Worm (Caenorhabditis elegans): Measurements from ENCODE around the gene soc-2.
A peak's percentile ranks its signal among the peaks of the same experiment; 100 is the strongest.

Gene soc-2

ce11 chrIV:5086961-5087326, 65.3 kb downstream of the soc-2 start:
- TF ChIP-seq lin-35 (GFP tag; optimal IDR thresholded peaks at IDR 0.05), result no peak
- peak; percentile 41 for TF ChIP-seq atf-7 (tag; optimal IDR thresholded peaks at IDR 0.05)
- 0 out of 2 replicates have a peak, but pooled peaks have one; percentile 15 for TF ChIP-seq lin-26 (GFP tag; IDR thresholded peaks at IDR 0.05)
- 0 out of 2 replicates have a peak, but pooled peaks have one; percentile 35 for TF ChIP-seq F37B4.10 (GFP tag; IDR thresholded peaks at IDR 0.05)
- TF ChIP-seq Y53G8AR.9 (GFP tag; conservative IDR thresholded peaks at IDR 0.05), result peak; percentile 18
- TF ChIP-seq C06A6.2 (GFP tag; conservative IDR thresholded peaks at IDR 0.05), result 0 out of 2 replicates have a peak, but pooled peaks have one; percentile 8
- no peak for TF ChIP-seq nfya-1 (tag; optimal IDR thresholded peaks at IDR 0.05; ENCODE audit: borderline replicate concordance, insufficient read depth)
- no peak for TF ChIP-seq sdz-38 (tag; optimal IDR thresholded peaks at IDR 0.05)
- TF ChIP-seq ceh-40 (GFP tag; IDR thresholded peaks at IDR 0.05), result no peak
- TF ChIP-seq fkh-3 (tag; optimal IDR thresholded peaks at IDR 0.05), result peak; percentile 58
- 0 out of 2 replicates have a peak, but pooled peaks have one; percentile 30 for TF ChIP-seq nfyb-1 (GFP tag; IDR thresholded peaks at IDR 0.05)
- no peak for TF ChIP-seq die-1 (tag; optimal IDR thresholded peaks at IDR 0.05)
- 0 out of 2 replicates have a peak, but pooled peaks have one; percentile 12 for TF ChIP-seq ceh-100 (GFP tag; IDR thresholded peaks at IDR 0.05)
- TF ChIP-seq aptf-2 (GFP tag; conservative IDR thresholded peaks at IDR 0.05), result no peak
- 0 out of 2 replicates have a peak, but pooled peaks have one; percentile 53 for TF ChIP-seq madf-3 (GFP tag; IDR thresholded peaks at IDR 0.05)
- TF ChIP-seq ZK185.1 (tag; optimal IDR thresholded peaks at IDR 0.05; ENCODE audit: poor library complexity, severe bottlenecking), result peak; percentile 70
- TF ChIP-seq cebp-2 (GFP tag; IDR thresholded peaks at IDR 0.05), result 0 out of 2 replicates have a peak, but pooled peaks have one; percentile 28
- TF ChIP-seq D2030.7 (GFP tag; IDR thresholded peaks at IDR 0.05), result no peak
- 0 out of 2 replicates have a peak, but pooled peaks have one; percentile 40 for TF ChIP-seq egl-18 (GFP tag; IDR thresholded peaks at IDR 0.05)
- no peak for TF ChIP-seq snpc-4 (GFP tag; optimal IDR thresholded peaks at IDR 0.05)
- TF ChIP-seq snpc-4 (tag; optimal IDR thresholded peaks at IDR 0.05), result peak in 1 of 4 experiments; percentile 9
- 0 out of 2 replicates have a peak, but pooled peaks have one; percentile 7 for TF ChIP-seq ekl-4 (GFP tag; IDR thresholded peaks at IDR 0.05)
- no peak for TF ChIP-seq let-607 (tag; optimal IDR thresholded peaks at IDR 0.05)
- TF ChIP-seq nhr-90 (tag; optimal IDR thresholded peaks at IDR 0.05), result no peak
- TF ChIP-seq ztf-22 (GFP tag; optimal IDR thresholded peaks at IDR 0.05), result no peak
- 0 out of 2 replicates have a peak, but pooled peaks have one; percentile 24 for TF ChIP-seq mcd-1 (GFP tag; IDR thresholded peaks at IDR 0.05)
- TF ChIP-seq B0336.3 (GFP tag; IDR thresholded peaks at IDR 0.05), result peak; percentile 59; the same call in 1 of the 2 replicates
- peak; percentile 6 for TF ChIP-seq ets-4 (GFP tag; optimal IDR thresholded peaks at IDR 0.05)
- TF ChIP-seq F52B5.7 (tag; optimal IDR thresholded peaks at IDR 0.05), result peak; percentile 56

- TF ChIP-seq ztf-22 (GFP tag; optimal IDR thresholded peaks at IDR 0.05), result no peak
- TF ChIP-seq zfh-2 (GFP tag; conservative IDR thresholded peaks at IDR 0.05), result no peak
- TF ChIP-seq ceh-79 (tag; optimal IDR thresholded peaks at IDR 0.05), result no peak
- TF ChIP-seq pha-4 (tag; optimal IDR thresholded peaks at IDR 0.05), result no peak
- no peak for TF ChIP-seq F22D6.2 (tag; optimal IDR thresholded peaks at IDR 0.05)
- no peak for TF ChIP-seq nhr-27 (tag; optimal IDR thresholded peaks at IDR 0.05)
- no peak for TF ChIP-seq lsl-1 (GFP tag; optimal IDR thresholded peaks at IDR 0.05)
- no peak for TF ChIP-seq let-526 (GFP tag; IDR thresholded peaks at IDR 0.05)
- no peak for TF ChIP-seq mcd-1 (GFP tag; IDR thresholded peaks at IDR 0.05)
- peak; percentile 34; the same call in 1 of the 2 replicates for TF ChIP-seq ekl-4 (GFP tag; IDR thresholded peaks at IDR 0.05)
- TF ChIP-seq B0019.2 (GFP tag; conservative IDR thresholded peaks at IDR 0.05), result no peak
- no peak for TF ChIP-seq nfyb-1 (GFP tag; IDR thresholded peaks at IDR 0.05)
- TF ChIP-seq snpc-1.3 (tag; optimal IDR thresholded peaks at IDR 0.05; ENCODE audit: insufficient read depth), result no peak
- no peak for TF ChIP-seq F23B12.7 (tag; optimal IDR thresholded peaks at IDR 0.05; ENCODE audit: insufficient read depth)
- TF ChIP-seq rcor-1 (GFP tag; IDR thresholded peaks at IDR 0.05), result no peak
- no peak for TF ChIP-seq ztf-3 (GFP tag; optimal IDR thresholded peaks at IDR 0.05)
- no peak for TF ChIP-seq attf-3 (GFP tag; conservative IDR thresholded peaks at IDR 0.05)
- no peak for TF ChIP-seq lin-40 (tag; optimal IDR thresholded peaks at IDR 0.05)
- no peak for TF ChIP-seq ztf-28 (GFP tag; IDR thresholded peaks at IDR 0.05)
- no peak for TF ChIP-seq cebp-1 (GFP tag; IDR thresholded peaks at IDR 0.05)
- TF ChIP-seq cebp-1 (tag; optimal IDR thresholded peaks at IDR 0.05), result peak; percentile 3
Measured at ce11 chrIV:5086243-5086960, 65.9 kb downstream of the soc-2 start.

Data from whole organism, young adult.